Worm (Caenorhabditis elegans) whole organism, young adult: Measurements from ENCODE around the gene ttr-25.
A peak's percentile ranks its signal among the peaks of the same experiment; 100 is the strongest.

Experiments
- B0019.2 ChIP-seq: fragments of 200-800 bp; sonication (Bioruptor generic); conservative IDR thresholded peaks from 2 replicates; pipeline ENCODE4 v1.3.6; 2022; ENCODE audit warnings: missing genetic modification reagents, missing genetic modification characterization, missing compliant biosample characterization
- C17E4.6 ChIP-seq: fragments of 200-800 bp; sonication (Bioruptor generic); IDR thresholded peaks from 2 replicates; pipeline ENCODE4 v1.3.6; 2022; ENCODE audit warnings: missing genetic modification reagents, missing genetic modification characterization, missing compliant biosample characterization
- D2030.7 ChIP-seq: fragments of 200-800 bp; sonication (Bioruptor generic); IDR thresholded peaks from 2 replicates; pipeline ENCODE4 v1.3.6; 2022; ENCODE audit warnings: missing genetic modification reagents, missing genetic modification characterization, missing compliant biosample characterization
- F10E7.11 ChIP-seq: sonication (generic microtip); optimal IDR thresholded peaks from 2 replicates; lab custom pipeline; 2017; ENCODE audit warnings: mild to moderate bottlenecking, missing genetic modification characterization, moderate library complexity, missing compliant biosample characterization
- F37B4.10 ChIP-seq: fragments of 200-800 bp; sonication (Bioruptor generic); IDR thresholded peaks from 2 replicates; pipeline ENCODE4 v1.3.6; 2022; ENCODE audit warnings: missing genetic modification characterization, missing compliant biosample characterization
- F39B2.1 ChIP-seq: fragments of 200-800 bp; sonication (Bioruptor generic); IDR thresholded peaks from 2 replicates; pipeline ENCODE4 v1.3.6; 2022; ENCODE audit warnings: missing genetic modification reagents, missing genetic modification characterization, missing compliant biosample characterization
- F52B5.7 ChIP-seq: sonication (generic microtip); optimal IDR thresholded peaks from 2 replicates; lab custom pipeline; 2016; ENCODE audit warnings: mild to moderate bottlenecking, missing genetic modification characterization, missing compliant biosample characterization
- F55B11.4 ChIP-seq: sonication (generic microtip); optimal IDR thresholded peaks from 2 replicates; lab custom pipeline; 2016; ENCODE audit warnings: missing compliant biosample characterization, missing genetic modification characterization, borderline replicate concordance; ENCODE audit not compliant: insufficient read depth
- F57A8.1 ChIP-seq: fragments of 200-800 bp; sonication (Bioruptor generic); optimal IDR thresholded peaks from 2 replicates; lab custom pipeline; 2018; ENCODE audit warnings: mild to moderate bottlenecking, missing genetic modification characterization, moderate library complexity, missing compliant biosample characterization
- T07F8.4 ChIP-seq: sonication (generic microtip); optimal IDR thresholded peaks from 2 replicates; lab custom pipeline; 2016; ENCODE audit warnings: mild to moderate bottlenecking, missing genetic modification characterization, moderate library complexity, missing compliant biosample characterization
- T26A5.8 ChIP-seq: sonication (generic microtip); optimal IDR thresholded peaks from 2 replicates; lab custom pipeline; 2016; ENCODE audit warnings: missing genetic modification characterization, missing compliant biosample characterization
- Y67H2A.10 ChIP-seq: fragments of 200-800 bp; sonication (Bioruptor generic); conservative IDR thresholded peaks from 2 replicates; pipeline ENCODE4 v1.3.6; 2022; ENCODE audit warnings: missing genetic modification reagents, missing genetic modification characterization, missing compliant biosample characterization
- akir-1 ChIP-seq: fragments of 200-800 bp; sonication (Bioruptor generic); optimal IDR thresholded peaks from 2 replicates; lab custom pipeline; 2018; ENCODE audit warnings: mild to moderate bottlenecking, missing genetic modification characterization, moderate library complexity, missing compliant biosample characterization
- aptf-2 ChIP-seq: fragments of 200-800 bp; sonication (Bioruptor generic); conservative IDR thresholded peaks from 2 replicates; pipeline ENCODE4 v1.3.6; 2022; ENCODE audit warnings: missing genetic modification reagents, missing genetic modification characterization, missing compliant biosample characterization
- atf-7 ChIP-seq: sonication (generic microtip); optimal IDR thresholded peaks from 2 replicates; lab custom pipeline; 2017; ENCODE audit warnings: mild to moderate bottlenecking, missing genetic modification characterization, missing compliant biosample characterization
- attf-6 ChIP-seq: fragments of 200-800 bp; sonication (Bioruptor generic); IDR thresholded peaks from 2 replicates; pipeline ENCODE4 v1.3.6; 2022; ENCODE audit warnings: missing genetic modification reagents, missing genetic modification characterization, missing compliant biosample characterization
- bed-2 ChIP-seq: fragments of 200-800 bp; sonication (Bioruptor generic); IDR thresholded peaks from 2 replicates; pipeline ENCODE4 v1.3.6; 2022; ENCODE audit warnings: missing genetic modification reagents, missing genetic modification characterization, missing compliant biosample characterization
- ceh-40 ChIP-seq: fragments of 200-800 bp; sonication (Bioruptor generic); IDR thresholded peaks from 2 replicates; pipeline ENCODE4 v1.3.6; 2022; ENCODE audit warnings: missing genetic modification characterization, missing compliant biosample characterization
- ceh-58 ChIP-seq: fragments of 200-800 bp; sonication (Bioruptor generic); IDR thresholded peaks from 2 replicates; pipeline ENCODE4 v1.3.6; 2022; ENCODE audit warnings: missing genetic modification characterization, missing compliant biosample characterization
- ceh-79 ChIP-seq: sonication (generic microtip); optimal IDR thresholded peaks from 2 replicates; lab custom pipeline; 2017; ENCODE audit warnings: mild to moderate bottlenecking, missing genetic modification characterization, missing compliant biosample characterization
- ceh-91 ChIP-seq: fragments of 200-800 bp; sonication (Bioruptor generic); IDR thresholded peaks from 2 replicates; pipeline ENCODE4 v1.3.6; 2022; ENCODE audit warnings: missing genetic modification reagents, missing genetic modification characterization, missing compliant biosample characterization
- dox-1 ChIP-seq: fragments of 200-800 bp; sonication (Bioruptor generic); IDR thresholded peaks from 2 replicates; pipeline ENCODE4 v1.3.6; 2022; ENCODE audit warnings: missing genetic modification reagents, missing genetic modification characterization, missing compliant biosample characterization
- egl-44 ChIP-seq: fragments of 200-800 bp; sonication (Bioruptor generic); IDR thresholded peaks from 2 replicates; pipeline ENCODE4 v1.3.6; 2022; ENCODE audit warnings: missing genetic modification reagents, missing genetic modification characterization, missing compliant biosample characterization
- ekl-4 ChIP-seq: fragments of 200-800 bp; sonication (Bioruptor generic); IDR thresholded peaks from 2 replicates; pipeline ENCODE4 v1.3.6; 2022; ENCODE audit warnings: missing genetic modification reagents, missing genetic modification characterization, missing compliant biosample characterization
- ets-4 ChIP-seq: fragments of 200-800 bp; sonication (Bioruptor generic); optimal IDR thresholded peaks from 2 replicates; lab custom pipeline; 2018; ENCODE audit warnings: mild to moderate bottlenecking, missing genetic modification characterization, missing compliant biosample characterization
- fkh-3 ChIP-seq: sonication (generic microtip); optimal IDR thresholded peaks from 2 replicates; lab custom pipeline; 2016; ENCODE audit warnings: mild to moderate bottlenecking, missing genetic modification characterization, missing compliant biosample characterization
- gei-17 ChIP-seq: fragments of 200-800 bp; sonication (Bioruptor generic); optimal IDR thresholded peaks from 2 replicates; lab custom pipeline; 2018; ENCODE audit warnings: mild to moderate bottlenecking, missing genetic modification characterization, missing compliant biosample characterization
- lin-26 ChIP-seq: fragments of 200-800 bp; sonication (Bioruptor generic); IDR thresholded peaks from 2 replicates; pipeline ENCODE4 v1.3.6; 2022; ENCODE audit warnings: missing genetic modification reagents, missing genetic modification characterization, missing compliant biosample characterization
- lin-40 ChIP-seq: sonication (generic microtip); optimal IDR thresholded peaks from 2 replicates; lab custom pipeline; 2016; ENCODE audit warnings: missing genetic modification characterization, mild to moderate bottlenecking, missing compliant biosample characterization, missing genotype, missing genetic modification reagents
- lir-1 ChIP-seq: fragments of 200-800 bp; sonication (Bioruptor generic); conservative IDR thresholded peaks from 2 replicates; pipeline ENCODE4 v1.3.6; 2022; ENCODE audit warnings: missing genetic modification reagents, missing genetic modification characterization, missing compliant biosample characterization
- lsl-1 ChIP-seq: fragments of 200-800 bp; sonication (Bioruptor generic); optimal IDR thresholded peaks from 2 replicates; lab custom pipeline; 2018; ENCODE audit warnings: mild to moderate bottlenecking, missing genetic modification characterization, moderate library complexity, missing compliant biosample characterization
- madf-8 ChIP-seq: fragments of 200-800 bp; sonication (Bioruptor generic); conservative IDR thresholded peaks from 2 replicates; pipeline ENCODE4 v1.3.6; 2022; ENCODE audit warnings: missing genetic modification reagents, missing genetic modification characterization, missing compliant biosample characterization
- mcd-1 ChIP-seq: fragments of 200-800 bp; sonication (Bioruptor generic); IDR thresholded peaks from 2 replicates; pipeline ENCODE4 v1.3.6; 2022; ENCODE audit warnings: missing genetic modification reagents, missing genetic modification characterization, missing compliant biosample characterization
- nfya-1 ChIP-seq: sonication (generic microtip); optimal IDR thresholded peaks from 2 replicates; lab custom pipeline; 2017; ENCODE audit warnings: antibody characterized with exemption, missing compliant biosample characterization, missing genetic modification characterization, borderline replicate concordance; ENCODE audit not compliant: insufficient read depth
- nfyb-1 ChIP-seq: fragments of 200-800 bp; sonication (Bioruptor generic); IDR thresholded peaks from 2 replicates; pipeline ENCODE4 v1.3.6; 2022; ENCODE audit warnings: missing genetic modification reagents, missing genetic modification characterization, missing compliant biosample characterization
- nhr-120 ChIP-seq: fragments of 200-800 bp; sonication (Bioruptor generic); IDR thresholded peaks from 2 replicates; pipeline ENCODE4 v1.3.6; 2022; ENCODE audit warnings: missing genetic modification characterization, missing compliant biosample characterization
- rcor-1 ChIP-seq: fragments of 200-800 bp; sonication (Bioruptor generic); IDR thresholded peaks from 2 replicates; pipeline ENCODE4 v1.3.6; 2022; ENCODE audit warnings: missing genetic modification reagents, missing genetic modification characterization, missing compliant biosample characterization
- rpc-1 ChIP-seq, 2 experiments: fragments of 150-350 bp in 1 of 2; sonication (generic microtip) in 1 of 2; optimal IDR thresholded peaks; 2 replicates each; lab custom pipeline; 2014 to 2018; ENCODE audit warnings: missing biosample characterization in 1 of 2, missing genetic modification characterization in 1 of 2, missing genetic modification reagents in 1 of 2, missing genotype in 1 of 2
- sdz-38 ChIP-seq: sonication (generic microtip); optimal IDR thresholded peaks from 2 replicates; lab custom pipeline; 2016; ENCODE audit warnings: missing genotype, missing genetic modification characterization, missing compliant biosample characterization
- somi-1 ChIP-seq: fragments of 200-800 bp; sonication (Bioruptor generic); optimal IDR thresholded peaks from 2 replicates; lab custom pipeline; 2018; ENCODE audit warnings: mild to moderate bottlenecking, missing genetic modification characterization, missing compliant biosample characterization
- ztf-22 ChIP-seq: fragments of 200-800 bp; sonication (Bioruptor generic); optimal IDR thresholded peaks from 2 replicates; lab custom pipeline; 2018; ENCODE audit warnings: mild to moderate bottlenecking, missing genetic modification characterization, moderate library complexity, missing compliant biosample characterization
- ztf-6 ChIP-seq: fragments of 200-800 bp; sonication (Bioruptor generic); IDR thresholded peaks from 2 replicates; pipeline ENCODE4 v1.3.6; 2022; ENCODE audit warnings: missing genetic modification reagents, missing genetic modification characterization, missing compliant biosample characterization

ttr-25 gene

DNA sequence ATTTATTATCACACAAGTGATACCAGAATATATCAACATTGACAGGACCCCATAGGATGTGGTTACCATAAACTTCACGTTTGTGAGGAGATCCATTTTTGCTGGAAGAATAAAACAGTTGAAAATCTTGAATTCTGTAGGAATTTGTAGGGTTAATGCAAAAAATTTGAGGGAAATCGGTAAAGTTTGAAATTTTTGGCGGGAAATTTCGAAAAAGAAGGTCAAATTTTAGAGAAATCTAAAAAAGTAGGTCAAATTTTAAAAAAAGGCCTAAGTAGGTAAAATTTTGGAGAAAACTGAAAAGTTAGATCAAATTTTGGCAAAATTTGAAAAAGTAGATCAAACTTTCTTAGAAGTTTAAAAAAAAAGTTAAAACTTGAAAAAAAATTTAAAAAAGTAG, 8.3 kb downstream of the ttr-25 start, which contains the start of gene srg-34:
TSS of gene srg-34 (minus strand) at position 101 of the 400 bp plus-strand sequence.
- TF ChIP-seq egl-44 (GFP tag; lab: Robert Waterston, UW) (no peak), somi-1 (no peak), attf-6 (GFP tag; lab: Robert Waterston, UW) (no peak), lsl-1 (no peak), Y67H2A.10 (GFP tag; lab: Robert Waterston, UW) (no peak), ceh-58 (GFP tag; lab: Robert Waterston, UW) (no peak), ztf-22 (GFP tag; lab: Kevin White, UChicago) (no peak), F10E7.11 (tag; lab: Kevin White, UChicago) (no peak), rcor-1 (GFP tag; lab: Robert Waterston, UW) (no peak), C17E4.6 (no peak), nhr-120 (GFP tag; lab: Robert Waterston, UW) (no peak), fkh-3 (tag; lab: Kevin White, UChicago) (no peak), akir-1 (GFP tag; lab: Kevin White, UChicago) (no peak), rpc-1 (optimal IDR thresholded peaks at IDR 0.05; lab: Kevin White, UChicago) (no peak), rpc-1 (tag; optimal IDR thresholded peaks at IDR 0.05; lab: Kevin White, UChicago) (no peak), madf-8 (GFP tag; lab: Robert Waterston, UW) (no peak), ekl-4 (no peak), B0019.2 (GFP tag; lab: Robert Waterston, UW) (no peak), mcd-1 (no peak), nfya-1 (tag; lab: Kevin White, UChicago) (no peak), F52B5.7 (tag; lab: Kevin White, UChicago) (no peak)

DNA sequence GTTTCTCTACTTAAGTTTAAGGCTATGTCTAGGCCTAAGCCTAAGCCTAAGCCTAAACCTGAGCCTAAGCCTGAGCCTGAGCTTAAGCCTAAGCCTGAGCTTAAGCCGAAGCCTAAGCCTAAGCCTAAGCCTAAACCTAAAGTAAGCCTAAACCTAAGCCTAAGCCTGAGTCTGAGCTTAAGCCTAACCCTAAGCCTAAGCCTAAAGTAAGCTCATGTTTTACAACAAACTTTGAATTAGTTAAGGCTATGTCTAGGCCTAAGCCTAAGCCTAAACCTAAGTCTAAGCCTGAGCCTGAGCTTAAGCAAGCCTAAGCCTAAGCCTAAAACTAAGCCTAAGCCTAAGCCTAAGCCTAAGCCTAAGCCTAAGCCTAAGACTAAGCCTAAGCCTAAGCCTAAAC, 9.1 kb downstream of the ttr-25 start:
- 0 out of 2 replicates have a peak, but pooled peaks have one; percentile 16 for TF ChIP-seq ekl-4
- no peak for TF ChIP-seq atf-7 (tag; lab: Kevin White, UChicago)
- TF ChIP-seq ceh-79 (tag; lab: Kevin White, UChicago): no peak
- no peak for TF ChIP-seq sdz-38 (tag; lab: Kevin White, UChicago)
- TF ChIP-seq, all 124 proteins: peak for 1

DNA sequence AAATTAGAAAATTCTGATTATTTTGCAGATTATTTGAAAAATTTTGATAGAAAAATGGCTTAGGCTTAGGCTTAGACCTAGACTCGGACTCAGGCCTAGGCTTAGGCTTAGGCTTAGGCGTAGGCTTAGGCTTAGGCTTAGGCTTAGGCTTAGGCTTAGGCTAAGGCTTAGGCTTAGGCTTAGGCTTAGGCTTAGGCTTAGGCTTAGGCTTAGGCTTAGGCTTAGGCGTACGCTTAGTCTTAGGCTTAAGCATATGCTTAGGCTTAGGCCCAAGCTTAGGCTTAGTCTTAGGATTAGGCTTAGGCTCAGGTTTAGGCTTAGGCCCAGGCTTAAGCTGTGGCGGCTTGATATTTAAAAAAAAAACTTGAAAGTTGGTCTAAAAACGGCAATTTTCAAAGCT, 9.8 kb downstream of the ttr-25 start:
- 0 out of 2 replicates have a peak, but pooled peaks have one; percentile 47 for TF ChIP-seq F37B4.10 (GFP tag; lab: Robert Waterston, UW)
- peak; percentile 75 for TF ChIP-seq dox-1 (GFP tag; lab: Robert Waterston, UW)
- peak; percentile 32; the same call in 1 of the 2 replicates for TF ChIP-seq D2030.7
- TF ChIP-seq, all 124 proteins: peak for 3; not testable (repeated sequence) for 121

DNA sequence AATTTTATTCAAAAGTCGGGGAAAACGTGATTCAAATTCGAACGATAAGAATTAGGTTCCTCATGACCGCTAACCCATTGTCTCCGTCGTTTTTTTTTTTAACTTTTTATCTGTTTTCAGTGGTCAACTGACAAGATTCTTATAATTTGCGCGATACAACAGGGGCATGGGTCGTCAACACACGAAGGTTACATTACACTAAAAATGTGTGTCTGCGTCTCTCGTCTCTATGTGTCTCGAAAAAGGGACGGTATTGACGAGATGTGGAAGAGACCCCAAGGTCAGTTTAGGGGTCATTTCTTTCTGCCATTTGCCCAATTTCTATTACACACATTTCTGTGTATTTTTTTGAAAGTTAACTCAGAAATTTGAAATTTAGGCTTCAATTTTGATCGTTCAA, 12.9 kb downstream of the ttr-25 start:
- TF ChIP-seq lin-40 (tag; lab: Kevin White, UChicago) (peak; percentile 32), F57A8.1 (GFP tag; lab: Kevin White, UChicago) (no peak), T26A5.8 (no peak), ceh-40 (GFP tag; lab: Robert Waterston, UW) (no peak), nfyb-1 (no peak)

DNA sequence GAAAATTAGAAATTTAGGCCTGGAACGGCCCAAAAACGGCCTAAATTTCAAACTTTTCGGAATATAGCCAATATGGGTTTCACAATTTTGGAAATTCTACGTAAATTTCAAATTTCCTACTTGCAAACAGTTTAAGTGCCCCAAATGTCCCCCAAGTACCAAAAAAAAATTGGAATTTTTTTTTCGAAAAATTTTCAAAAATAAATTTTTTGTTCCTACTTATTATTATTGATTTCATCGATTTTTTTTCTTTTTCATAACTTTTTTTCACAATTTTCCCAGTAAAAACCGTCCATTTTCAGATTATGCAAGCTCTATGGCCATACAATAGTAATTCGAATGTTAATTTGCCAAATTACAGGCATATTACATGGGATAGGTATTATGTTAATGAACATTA, 15.0 kb downstream of the ttr-25 start, which contains the start of gene Y51A2D.21:
TSS of gene Y51A2D.21 (plus strand) at position 301 of the 400 bp plus-strand sequence.
- no peak for TF ChIP-seq F57A8.1 (GFP tag; lab: Kevin White, UChicago)
- no peak for TF ChIP-seq ztf-6
- no peak for TF ChIP-seq gei-17 (GFP tag; lab: Kevin White, UChicago)
- TF ChIP-seq nhr-120 (GFP tag; lab: Robert Waterston, UW): no peak
- TF ChIP-seq lir-1 (GFP tag; lab: Robert Waterston, UW): no peak
- TF ChIP-seq aptf-2 (GFP tag; lab: Robert Waterston, UW): no peak
- TF ChIP-seq madf-8 (GFP tag; lab: Robert Waterston, UW): no peak
- no peak for TF ChIP-seq ceh-91
- no peak for TF ChIP-seq ceh-58 (GFP tag; lab: Robert Waterston, UW)
- TF ChIP-seq F10E7.11 (tag; lab: Kevin White, UChicago): no peak
- TF ChIP-seq atf-7 (tag; lab: Kevin White, UChicago): no peak
- TF ChIP-seq F39B2.1 (GFP tag; lab: Robert Waterston, UW): no peak
- TF ChIP-seq rpc-1 (optimal IDR thresholded peaks at IDR 0.05; lab: Kevin White, UChicago): no peak
- no peak for TF ChIP-seq rpc-1 (tag; optimal IDR thresholded peaks at IDR 0.05; lab: Kevin White, UChicago)
- no peak for TF ChIP-seq lin-26 (GFP tag; lab: Robert Waterston, UW)
- no peak for TF ChIP-seq T07F8.4 (tag; lab: Kevin White, UChicago)
- TF ChIP-seq F55B11.4 (tag; lab: Kevin White, UChicago): no peak
- TF ChIP-seq bed-2: no peak
- TF ChIP-seq ets-4 (GFP tag; lab: Kevin White, UChicago): no peak
- no peak for TF ChIP-seq somi-1
